Fruit fly (Drosophila melanogaster) whole organism: Measurements from ENCODE around the gene CG32806.

Experiments
- Dll ChIP-seq: fragments of >200 bp; optimal IDR thresholded peaks from 2 replicates; lab custom pipeline; 2017
- pan ChIP-seq: fragments of >200 bp; optimal IDR thresholded peaks from 2 replicates; lab custom pipeline; 2017
- psq ChIP-seq: fragments of >200 bp; optimal IDR thresholded peaks from 2 replicates; lab custom pipeline; 2017
- usp ChIP-seq: fragments of >200 bp; optimal IDR thresholded peaks from 2 replicates; lab custom pipeline; 2017; ENCODE audit warnings: missing biosample characterization, missing genetic modification characterization, mixed read lengths

dm6 chrX:1819026-1819425 is 29.7 kb downstream of the CG32806 start:
- no peak for TF ChIP-seq Dll
- TF ChIP-seq psq (lab: Kevin White, UChicago) = no peak
- no peak for TF ChIP-seq usp
- TF ChIP-seq pan (lab: Kevin White, UChicago) = no peak
